Worm (Caenorhabditis elegans): ENCODE data around the gene C09G4.4.

The C09G4.4 gene

DNA sequence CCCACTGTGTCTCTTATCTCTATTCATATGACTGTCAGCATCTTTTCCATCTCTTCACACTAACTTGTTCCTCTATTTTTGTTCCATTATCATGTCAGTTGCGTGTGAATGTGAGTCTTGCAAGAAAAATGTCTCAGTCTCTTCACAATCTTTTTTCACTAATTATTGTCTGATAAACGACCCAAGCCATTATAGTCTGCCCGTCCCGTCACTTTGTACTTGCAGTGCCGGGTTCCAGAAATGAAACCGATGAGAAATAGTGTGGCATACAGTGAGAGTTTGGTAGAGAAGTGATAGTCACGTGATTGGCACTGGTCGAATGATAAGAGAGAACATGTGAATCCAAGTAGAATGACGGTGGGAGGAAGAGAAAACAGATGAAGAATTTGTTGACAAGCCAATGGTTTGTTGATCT lies 14.8 kb downstream of the C09G4.4 start (continued):
- no peak for TF ChIP-seq ceh-58 (GFP tag; IDR thresholded peaks at IDR 0.05)
- no peak for TF ChIP-seq snpc-3.4 (tag; optimal IDR thresholded peaks at IDR 0.05)
- TF ChIP-seq ztf-25 (GFP tag; IDR thresholded peaks at IDR 0.05) = no peak
- no peak for TF ChIP-seq ceh-79 (tag; optimal IDR thresholded peaks at IDR 0.05)
- no peak for TF ChIP-seq ceh-100 (GFP tag; IDR thresholded peaks at IDR 0.05)
- peak; percentile 85; the same call in 1 of the 2 replicates for TF ChIP-seq egl-44 (GFP tag; IDR thresholded peaks at IDR 0.05)
- TF ChIP-seq ztf-3 (GFP tag; optimal IDR thresholded peaks at IDR 0.05) = peak; percentile 61
- TF ChIP-seq nfya-2 (GFP tag; IDR thresholded peaks at IDR 0.05) = no peak
- TF ChIP-seq gei-17 (GFP tag; optimal IDR thresholded peaks at IDR 0.05) = peak; percentile 70
- TF ChIP-seq hlh-26 (GFP tag; conservative IDR thresholded peaks at IDR 0.05) = no peak
- TF ChIP-seq cebp-2 (GFP tag; IDR thresholded peaks at IDR 0.05) = no peak
- TF ChIP-seq die-1 (tag; optimal IDR thresholded peaks at IDR 0.05) = peak; percentile 55
- no peak for TF ChIP-seq hlh-12 (tag; optimal IDR thresholded peaks at IDR 0.05)
- TF ChIP-seq lir-1 (GFP tag; conservative IDR thresholded peaks at IDR 0.05) = peak; percentile 64
- peak; percentile 60 for TF ChIP-seq attf-5 (GFP tag; optimal IDR thresholded peaks at IDR 0.05)
- peak; percentile 75 for TF ChIP-seq hmg-1.2 (GFP tag; IDR thresholded peaks at IDR 0.05)
- TF ChIP-seq attf-6 (GFP tag; IDR thresholded peaks at IDR 0.05) = no peak
- TF ChIP-seq aptf-3 (GFP tag; IDR thresholded peaks at IDR 0.05) = no peak
- no peak for TF ChIP-seq nfya-1 (tag; optimal IDR thresholded peaks at IDR 0.05; ENCODE audit: borderline replicate concordance, insufficient read depth)
- TF ChIP-seq snpc-1.3 (tag; optimal IDR thresholded peaks at IDR 0.05; ENCODE audit: insufficient read depth) = no peak
- no peak for TF ChIP-seq D2030.7 (GFP tag; IDR thresholded peaks at IDR 0.05)
- no peak for TF ChIP-seq ztf-18 (tag; optimal IDR thresholded peaks at IDR 0.05)
- peak; percentile 43 for TF ChIP-seq repo-1 (tag; optimal IDR thresholded peaks at IDR 0.05)
- TF ChIP-seq sea-2 (GFP tag; IDR thresholded peaks at IDR 0.05) = no peak
- peak; percentile 22 for TF ChIP-seq sptf-2 (GFP tag; optimal IDR thresholded peaks at IDR 0.05)
- TF ChIP-seq nhr-179 (tag; optimal IDR thresholded peaks at IDR 0.05) = no peak
- TF ChIP-seq C06A6.2 (GFP tag; conservative IDR thresholded peaks at IDR 0.05) = peak; percentile 90
- TF ChIP-seq nfyb-1 (GFP tag; IDR thresholded peaks at IDR 0.05) = peak; percentile 86
- TF ChIP-seq fkh-3 (tag; optimal IDR thresholded peaks at IDR 0.05) = no peak
- no peak for TF ChIP-seq T07F8.4 (tag; optimal IDR thresholded peaks at IDR 0.05)
- no peak; the same call in 1 of the 2 replicates for TF ChIP-seq madf-6 (GFP tag; IDR thresholded peaks at IDR 0.05)
- TF ChIP-seq ets-4 (GFP tag; optimal IDR thresholded peaks at IDR 0.05) = peak; percentile 97
- TF ChIP-seq bed-2 (GFP tag; IDR thresholded peaks at IDR 0.05) = no peak
- no peak for TF ChIP-seq ccch-3 (GFP tag; optimal IDR thresholded peaks at IDR 0.05)
- peak; percentile 68 for TF ChIP-seq B0035.1 (tag; optimal IDR thresholded peaks at IDR 0.05)
- no peak for TF ChIP-seq hrde-1 (tag; optimal IDR thresholded peaks at IDR 0.05; ENCODE audit: borderline replicate concordance)
- TF ChIP-seq F55B11.4 (tag; optimal IDR thresholded peaks at IDR 0.05; ENCODE audit: borderline replicate concordance, insufficient read depth) = no peak
- TF ChIP-seq nhr-27 (tag; optimal IDR thresholded peaks at IDR 0.05) = no peak
- peak; percentile 96 for TF ChIP-seq somi-1 (GFP tag; optimal IDR thresholded peaks at IDR 0.05)
- no peak for TF ChIP-seq ama-1 (optimal IDR thresholded peaks at IDR 0.05)
- no peak for TF ChIP-seq ama-1 (GFP tag; optimal IDR thresholded peaks at IDR 0.05)
- TF ChIP-seq unc-62 (GFP tag; optimal IDR thresholded peaks at IDR 0.05) = peak; percentile 57
- TF ChIP-seq egrh-3 (GFP tag; IDR thresholded peaks at IDR 0.05) = no peak
- TF ChIP-seq athp-1 (tag; optimal IDR thresholded peaks at IDR 0.05) = no peak
- TF ChIP-seq lin-35 (GFP tag; optimal IDR thresholded peaks at IDR 0.05) = peak in 1 of 3 experiments; percentile 14
- TF ChIP-seq pha-4 (tag; optimal IDR thresholded peaks at IDR 0.05) = peak; percentile 78
- no peak for TF ChIP-seq ceh-40 (GFP tag; IDR thresholded peaks at IDR 0.05)
- TF ChIP-seq unc-130 (GFP tag; optimal IDR thresholded peaks at IDR 0.05) = no peak
- TF ChIP-seq lin-40 (tag; optimal IDR thresholded peaks at IDR 0.05) = peak; percentile 93
- TF ChIP-seq tbp1 (GFP tag; optimal IDR thresholded peaks at IDR 0.05) = peak; percentile 68
